Worm (Caenorhabditis elegans) whole organism, L4/young adult: Measurements from ENCODE around the gene popl-5.

ENCODE experiments used
- dao-5 ChIP-seq: sonication (generic microtip); optimal IDR thresholded peaks from 2 replicates; lab custom pipeline; 2016; ENCODE audit warnings: missing genotype, missing genetic modification characterization, moderate library complexity, missing compliant biosample characterization
- him-1 ChIP-seq: sonication (generic microtip); optimal IDR thresholded peaks from 2 replicates; lab custom pipeline; 2016; ENCODE audit warnings: missing genotype, missing genetic modification reagents, missing genetic modification characterization, missing compliant biosample characterization

- TF ChIP-seq him-1 (tag; lab: Kevin White, UChicago): no peak
- no peak for TF ChIP-seq dao-5 (tag; lab: Kevin White, UChicago)
Measured at ce11 chrIII:11467631-11468481, 19.3 kb downstream of the popl-5 start.
